Fruit fly (Drosophila melanogaster): ENCODE data around the gene spri.

The spri gene

dm6 chrX:10486144-10487030 lies 98.8 kb downstream of the spri start (continued):
- TF ChIP-seq Vsx1 (GFP tag; optimal IDR thresholded peaks at IDR 0.05) (no peak), CG17802 (tag; optimal IDR thresholded peaks at IDR 0.05) (no peak), CG10321 (GFP tag; IDR thresholded peaks at IDR 0.05) (peak; percentile 32; the same call in 1 of the 2 replicates), HLH3B (GFP tag; IDR thresholded peaks at IDR 0.05) (peak; percentile 32; the same call in 1 of the 2 replicates), prd (optimal IDR thresholded peaks at IDR 0.05) (no peak), prd (GFP tag; IDR thresholded peaks at IDR 0.05) (peak; percentile 62; the same call in 2 of the 3 replicates), pan (optimal IDR thresholded peaks at IDR 0.05) (no peak), pan (GFP tag; optimal IDR thresholded peaks at IDR 0.05 in 1 of 2, IDR thresholded peaks at IDR 0.05 in 1 of 2) (peak in 1 of 2 experiments; percentile 50), Sox102F (GFP tag; optimal IDR thresholded peaks at IDR 0.05) (peak; percentile 58), CG15514 (GFP tag; optimal IDR thresholded peaks at IDR 0.05) (peak; percentile 63), CG15601 (tag; optimal IDR thresholded peaks at IDR 0.05) (no peak), Dip2 (GFP tag; IDR thresholded peaks at IDR 0.05) (no peak), wek (GFP tag; optimal IDR thresholded peaks at IDR 0.05) (peak; percentile 4), Hey (tag; optimal IDR thresholded peaks at IDR 0.05) (no peak), CG11398 (GFP tag; optimal IDR thresholded peaks at IDR 0.05) (no peak), scrt (GFP tag; optimal IDR thresholded peaks at IDR 0.05) (peak; percentile 47), Ada2b (GFP tag; IDR thresholded peaks at IDR 0.05) (peak; percentile 50), CG18599 (GFP tag; optimal IDR thresholded peaks at IDR 0.05) (peak; percentile 85), CG14710 (tag; optimal IDR thresholded peaks at IDR 0.05) (no peak), CG14667 (GFP tag; IDR thresholded peaks at IDR 0.05) (0 out of 2 replicates have a peak, but pooled peaks have one; percentile 24), az2 (GFP tag; optimal IDR thresholded peaks at IDR 0.05) (peak; percentile 23), crol (GFP tag; IDR thresholded peaks at IDR 0.05) (peak; percentile 45; the same call in 1 of the 2 replicates), jing (GFP tag; optimal IDR thresholded peaks at IDR 0.05) (peak; percentile 1), jumu (GFP tag; optimal IDR thresholded peaks at IDR 0.05) (peak; percentile 27), h (optimal IDR thresholded peaks at IDR 0.05) (no peak), Hr78 (GFP tag; optimal IDR thresholded peaks at IDR 0.05) (no peak), CG32532 (GFP tag; IDR thresholded peaks at IDR 0.05) (peak; percentile 72), org-1 (GFP tag; optimal IDR thresholded peaks at IDR 0.05) (peak; percentile 65), Antp (GFP tag; optimal IDR thresholded peaks at IDR 0.05) (peak; percentile 40), pho (GFP tag; optimal IDR thresholded peaks at IDR 0.05) (peak; percentile 60), CG14860 (GFP tag; IDR thresholded peaks at IDR 0.05; ENCODE audit: partially characterized antibody) (no peak), al (GFP tag; IDR thresholded peaks at IDR 0.05) (peak; percentile 61), CG34376 (GFP tag; optimal IDR thresholded peaks at IDR 0.05) (peak; percentile 88), her (GFP tag; optimal IDR thresholded peaks at IDR 0.05) (peak; percentile 46), CG8089 (GFP tag; optimal IDR thresholded peaks at IDR 0.05) (no peak), Asciz (GFP tag; optimal IDR thresholded peaks at IDR 0.05) (peak; percentile 17), Six4 (GFP tag; optimal IDR thresholded peaks at IDR 0.05) (peak; percentile 20), B-H1 (GFP tag; IDR thresholded peaks at IDR 0.05) (no peak), Ets97D (GFP tag; optimal IDR thresholded peaks at IDR 0.05) (no peak), CG2202 (tag; optimal IDR thresholded peaks at IDR 0.05) (no peak), ftz-f1 (GFP tag; optimal IDR thresholded peaks at IDR 0.05) (no peak), dmrt99B (tag; optimal IDR thresholded peaks at IDR 0.05) (peak; percentile 69), luna (GFP tag; optimal IDR thresholded peaks at IDR 0.05) (no peak), croc (GFP tag; conservative IDR thresholded peaks at IDR 0.05) (no peak), CG13123 (GFP tag; optimal IDR thresholded peaks at IDR 0.05) (no peak), sd (tag; optimal IDR thresholded peaks at IDR 0.05) (peak; percentile 21), CG9932 (GFP tag; IDR thresholded peaks at IDR 0.05) (peak; percentile 60), CG10959 (GFP tag; IDR thresholded peaks at IDR 0.05) (no peak), CG4820 (GFP tag; optimal IDR thresholded peaks at IDR 0.05) (peak; percentile 25)

Measured in whole organism, embryonic.